Worm (Caenorhabditis elegans): Measurements from ENCODE around the gene pin-2.

pin-2 gene

ce11 chrIV:12833698-12834416, 40.2 kb downstream of the pin-2 start (continued):
- TF ChIP-seq T07F8.4 (tag; optimal IDR thresholded peaks at IDR 0.05), result no peak
- TF ChIP-seq attf-3 (GFP tag; conservative IDR thresholded peaks at IDR 0.05), result no peak
- no peak for TF ChIP-seq lag-1 (GFP tag; IDR thresholded peaks at IDR 0.05)
- TF ChIP-seq hmg-20 (GFP tag; IDR thresholded peaks at IDR 0.05), result no peak
- TF ChIP-seq K12H6.12 (tag; optimal IDR thresholded peaks at IDR 0.05), result no peak
- no peak for TF ChIP-seq cebp-2 (GFP tag; IDR thresholded peaks at IDR 0.05)
- no peak for TF ChIP-seq lin-54 (GFP tag; optimal IDR thresholded peaks at IDR 0.05)
- no peak for TF ChIP-seq nhr-27 (tag; optimal IDR thresholded peaks at IDR 0.05)
- no peak for TF ChIP-seq tbx-9 (tag; optimal IDR thresholded peaks at IDR 0.05; ENCODE audit: borderline replicate concordance)
- TF ChIP-seq F52B5.7 (tag; optimal IDR thresholded peaks at IDR 0.05), result no peak
- no peak for TF ChIP-seq ceh-27 (GFP tag; optimal IDR thresholded peaks at IDR 0.05)
- no peak for TF ChIP-seq efl-1 (GFP tag; optimal IDR thresholded peaks at IDR 0.05)
- TF ChIP-seq rec-8 (tag; optimal IDR thresholded peaks at IDR 0.05), result no peak
- no peak for TF ChIP-seq die-1 (tag; optimal IDR thresholded peaks at IDR 0.05)
- TF ChIP-seq ccch-3 (GFP tag; optimal IDR thresholded peaks at IDR 0.05), result no peak
- TF ChIP-seq ztf-22 (GFP tag; optimal IDR thresholded peaks at IDR 0.05), result peak; percentile 56
- TF ChIP-seq him-1 (tag; optimal IDR thresholded peaks at IDR 0.05), result no peak
- peak; percentile 41 for TF ChIP-seq attf-5 (GFP tag; optimal IDR thresholded peaks at IDR 0.05)
- no peak for TF ChIP-seq egl-18 (GFP tag; IDR thresholded peaks at IDR 0.05)
- peak; percentile 91 for TF ChIP-seq zfh-2 (GFP tag; conservative IDR thresholded peaks at IDR 0.05)
- TF ChIP-seq mxl-1 (tag; optimal IDR thresholded peaks at IDR 0.05), result no peak
- peak; percentile 84 for TF ChIP-seq atf-7 (tag; optimal IDR thresholded peaks at IDR 0.05)
- peak; percentile 18 for TF ChIP-seq lin-40 (tag; optimal IDR thresholded peaks at IDR 0.05)
- TF ChIP-seq zim-3 (tag; optimal IDR thresholded peaks at IDR 0.05), result no peak
- no peak for TF ChIP-seq snpc-3.4 (tag; optimal IDR thresholded peaks at IDR 0.05)
- no peak for TF ChIP-seq C17E4.6 (GFP tag; IDR thresholded peaks at IDR 0.05)
- no peak for TF ChIP-seq hlh-26 (GFP tag; conservative IDR thresholded peaks at IDR 0.05)
- TF ChIP-seq B0019.2 (GFP tag; conservative IDR thresholded peaks at IDR 0.05), result no peak
- TF ChIP-seq egl-44 (GFP tag; IDR thresholded peaks at IDR 0.05), result peak; percentile 30; the same call in 1 of the 2 replicates
- no peak for TF ChIP-seq sea-2 (GFP tag; IDR thresholded peaks at IDR 0.05)
- TF ChIP-seq rpc-1 (optimal IDR thresholded peaks at IDR 0.05), result no peak
- no peak for TF ChIP-seq rpc-1 (tag; optimal IDR thresholded peaks at IDR 0.05)
- no peak for TF ChIP-seq D2030.7 (GFP tag; IDR thresholded peaks at IDR 0.05)
- TF ChIP-seq B0261.1 (tag; optimal IDR thresholded peaks at IDR 0.05), result no peak
- TF ChIP-seq snpc-1.1 (tag; optimal IDR thresholded peaks at IDR 0.05; ENCODE audit: insufficient read depth), result no peak
- TF ChIP-seq ceh-100 (GFP tag; IDR thresholded peaks at IDR 0.05), result no peak
- TF ChIP-seq let-607 (tag; optimal IDR thresholded peaks at IDR 0.05), result peak; percentile 81 to 88
- no peak for TF ChIP-seq hsf-1 (GFP tag; IDR thresholded peaks at IDR 0.05)
- TF ChIP-seq ceh-91 (GFP tag; IDR thresholded peaks at IDR 0.05), result no peak
- TF ChIP-seq Y95B8A.8 (GFP tag; IDR thresholded peaks at IDR 0.05), result no peak
- no peak for TF ChIP-seq F33H1.4 (GFP tag; IDR thresholded peaks at IDR 0.05)
- no peak for TF ChIP-seq fkh-3 (tag; optimal IDR thresholded peaks at IDR 0.05)
- peak; percentile 69 for TF ChIP-seq sptf-2 (GFP tag; optimal IDR thresholded peaks at IDR 0.05)
- TF ChIP-seq mel-28 (tag; optimal IDR thresholded peaks at IDR 0.05; ENCODE audit: borderline replicate concordance), result no peak
- peak; percentile 3 for TF ChIP-seq ztf-26 (tag; optimal IDR thresholded peaks at IDR 0.05)
- TF ChIP-seq hlh-12 (tag; optimal IDR thresholded peaks at IDR 0.05), result no peak
- peak; percentile 14 for TF ChIP-seq tbp1 (GFP tag; optimal IDR thresholded peaks at IDR 0.05)
- no peak for TF ChIP-seq madf-3 (GFP tag; IDR thresholded peaks at IDR 0.05)
